Fruit fly (Drosophila melanogaster): Measurements from ENCODE around the gene Sodq.

Gene Sodq

DNA sequence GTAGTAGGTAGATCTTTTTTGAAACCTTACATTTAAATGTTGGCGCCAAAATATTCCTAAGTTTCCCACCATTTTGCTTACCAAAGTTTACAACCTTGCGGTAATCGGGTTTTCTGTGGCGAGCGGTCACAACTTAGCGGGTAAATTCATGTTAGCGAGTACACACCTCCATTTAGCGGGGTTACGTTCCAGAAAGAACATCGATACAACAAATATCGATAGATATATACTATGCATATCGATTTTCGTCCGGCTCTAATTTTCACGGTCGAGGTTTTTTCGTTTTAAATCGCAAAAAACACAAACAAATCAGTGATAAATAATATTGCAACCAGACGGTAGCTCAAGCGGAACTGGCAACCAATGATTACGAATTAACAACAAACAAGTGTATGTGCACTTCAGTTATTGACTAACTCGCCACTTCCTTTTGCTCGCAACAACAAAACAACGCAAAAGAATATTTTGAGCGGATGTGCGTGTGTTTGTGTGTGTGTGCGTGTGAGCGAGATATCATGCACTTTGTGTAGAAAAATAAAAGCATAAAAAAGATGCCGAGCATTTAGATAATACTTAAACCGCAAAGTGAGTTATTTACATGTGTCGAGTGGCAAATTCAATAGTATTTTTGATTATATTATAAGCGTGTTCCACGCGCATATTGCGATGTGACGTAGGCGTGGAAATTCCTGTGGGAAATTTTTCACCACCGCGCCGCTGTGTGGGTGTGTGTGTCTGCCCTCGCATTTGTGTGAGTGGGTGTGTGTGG lies 7.1 kb upstream of the Sodq start, which contains the start of gene Lnk:
Gene Lnk (plus strand): TSS at position 236 of the 769 bp plus-strand sequence.
- TF ChIP-seq noc (tag; optimal IDR thresholded peaks at IDR 0.05), result peak; percentile 16

DNA sequence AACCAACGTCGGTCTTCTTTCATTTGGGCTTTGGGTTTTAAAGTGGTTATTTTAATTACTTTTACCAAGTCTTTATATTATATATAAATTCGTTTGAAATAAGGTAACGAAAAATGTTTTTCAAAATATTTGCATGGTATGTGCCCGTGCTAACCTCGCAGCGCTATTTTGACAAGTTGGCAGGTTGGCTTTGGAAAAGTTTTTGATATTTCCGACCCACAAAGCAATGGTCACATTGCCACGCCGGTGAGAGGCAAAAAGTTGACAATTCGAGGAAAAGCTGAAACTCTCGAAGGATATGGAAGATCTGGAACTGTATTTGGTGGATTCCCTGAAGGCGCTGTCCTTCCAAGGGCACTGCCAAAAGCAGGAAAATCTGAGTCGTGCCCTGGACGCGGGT lies 2.4 kb upstream of the Sodq start, which contains the start of gene CG5913:
Gene CG5913 (plus strand): TSS at position 224 of the 400 bp plus-strand sequence.
- TF ChIP-seq noc (tag; optimal IDR thresholded peaks at IDR 0.05), result no peak

- TF ChIP-seq noc (tag; optimal IDR thresholded peaks at IDR 0.05), result no peak
These were observed 1.6 kb downstream of the Sodq start, which contains the start of gene Mco3 for dm6 chr3R:25897176-25897575. Gene Mco3, plus strand, starts transcription at chr3R:25897476.

- TF ChIP-seq noc (tag; optimal IDR thresholded peaks at IDR 0.05), result no peak
These were observed 4.1 kb downstream of the Sodq start, which contains the start of gene CG31091 for dm6 chr3R:25899690-25900089. Gene CG31091, plus strand, starts transcription at chr3R:25899903.

dm6 chr3R:25902343-25902742 lies 6.7 kb downstream of the Sodq start, which contains the start of gene CG31089:
Gene CG31089, plus strand, starts transcription at chr3R:25902643.
- TF ChIP-seq noc (tag; optimal IDR thresholded peaks at IDR 0.05), result no peak

DNA sequence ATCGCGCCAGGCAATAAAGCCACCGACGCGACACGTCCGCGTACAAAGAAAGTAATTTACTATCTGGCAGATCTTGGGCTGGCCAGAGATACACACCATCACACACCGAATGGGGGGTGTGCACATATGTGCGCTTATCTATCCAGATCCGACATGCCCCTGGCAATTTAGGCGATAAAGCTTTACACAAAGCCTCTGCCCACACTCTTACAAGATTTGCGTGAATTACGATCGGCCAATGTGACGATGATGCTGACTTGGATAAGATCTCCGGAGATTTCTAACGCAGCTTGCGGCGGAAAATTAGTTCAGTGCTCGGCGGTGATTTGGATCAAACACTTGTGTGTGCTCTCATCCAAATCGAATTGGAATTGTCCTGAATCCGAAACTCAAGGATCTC lies 11.1 kb downstream of the Sodq start, which contains the start of gene kumpel:
Gene kumpel (plus strand): TSS at position 301 of the 400 bp plus-strand sequence.
- TF ChIP-seq noc (tag; optimal IDR thresholded peaks at IDR 0.05), result peak; percentile 75

- TF ChIP-seq noc (tag; optimal IDR thresholded peaks at IDR 0.05), result no peak
These were observed 24.3 kb downstream of the Sodq start for dm6 chr3R:25919912-25920311.

DNA sequence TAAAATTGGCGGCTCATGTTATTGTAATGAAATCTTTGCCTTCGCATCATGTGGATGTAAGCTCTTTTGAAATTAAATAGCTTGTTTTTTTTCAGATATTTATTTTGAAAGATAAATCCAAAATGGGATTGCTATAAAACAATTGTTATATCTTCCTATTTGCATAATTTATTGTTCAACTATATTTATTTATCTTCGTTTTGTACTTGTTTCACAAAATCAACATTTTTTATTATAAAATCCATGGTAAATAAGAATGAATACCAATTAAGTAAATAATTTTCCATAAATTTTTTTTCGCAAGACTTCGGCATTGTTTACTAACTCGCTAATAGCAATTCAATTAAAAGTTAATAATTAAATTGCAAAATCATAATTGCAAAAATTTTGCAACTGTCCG lies 26.9 kb downstream of the Sodq start, which contains the start of gene CG14546:
Gene CG14546 (minus strand): TSS at position 101 of the 400 bp plus-strand sequence.
- TF ChIP-seq noc (tag; optimal IDR thresholded peaks at IDR 0.05), result no peak

- TF ChIP-seq noc (tag; optimal IDR thresholded peaks at IDR 0.05), result no peak
These were observed 45.7 kb downstream of the Sodq start for dm6 chr3R:25941310-25941709.

Measured in whole organism, larva.